Fruit fly (Drosophila melanogaster) whole organism, pupa: ENCODE data around the gene bb8.

ENCODE experiments used
- CG10348 ChIP-seq: fragments of 200-800 bp; sonication (Bioruptor generic); IDR thresholded peaks from 2 replicates; pipeline ENCODE4 v1.3.6; 2022; ENCODE audit warnings: missing biosample characterization, missing genetic modification characterization
- CG12605 ChIP-seq: fragments of 200-800 bp; sonication (Bioruptor generic); IDR thresholded peaks from 2 replicates; pipeline ENCODE4 v1.3.6; 2022; ENCODE audit warnings: missing biosample characterization, missing genetic modification characterization
- CG13204 ChIP-seq: fragments of 200-800 bp; sonication (Bioruptor generic); optimal IDR thresholded peaks from 2 replicates; lab custom pipeline; 2018; ENCODE audit warnings: missing biosample characterization, mild to moderate bottlenecking, missing genetic modification characterization, moderate library complexity
- CG14655 ChIP-seq: fragments of 200-800 bp; sonication (Bioruptor generic); optimal IDR thresholded peaks from 3 replicates; lab custom pipeline; 2017; ENCODE audit warnings: mild to moderate bottlenecking, missing biosample characterization, missing genetic modification reagents, missing genetic modification characterization
- CG15710 ChIP-seq: fragments of 200-800 bp; sonication (Bioruptor generic); optimal IDR thresholded peaks from 2 replicates; lab custom pipeline; 2018; ENCODE audit warnings: missing biosample characterization, mild to moderate bottlenecking, missing genetic modification characterization, moderate library complexity
- CG17806 ChIP-seq: fragments of 200-800 bp; sonication (Bioruptor generic); optimal IDR thresholded peaks from 2 replicates; lab custom pipeline; 2018; ENCODE audit warnings: missing biosample characterization, mild to moderate bottlenecking, missing genetic modification characterization, moderate library complexity
- CG32121 ChIP-seq: fragments of 200-800 bp; sonication (Bioruptor generic); IDR thresholded peaks from 2 replicates; pipeline ENCODE4 v1.3.6; 2022; ENCODE audit warnings: missing biosample characterization, missing genetic modification characterization
- CG34367 ChIP-seq: fragments of 200-800 bp; sonication (Bioruptor generic); optimal IDR thresholded peaks from 2 replicates; lab custom pipeline; 2018; ENCODE audit warnings: missing biosample characterization, mild to moderate bottlenecking, missing genetic modification characterization
- CG4496 ChIP-seq: fragments of 200-800 bp; sonication (Bioruptor generic); IDR thresholded peaks from 3 replicates; pipeline ENCODE4 v1.3.6; 2022; ENCODE audit warnings: missing biosample characterization, missing genetic modification characterization
- CG8159 ChIP-seq: fragments of 200-800 bp; sonication (Bioruptor generic); optimal IDR thresholded peaks from 3 replicates; lab custom pipeline; 2018; ENCODE audit warnings: missing biosample characterization, mild to moderate bottlenecking, missing genetic modification characterization, moderate library complexity
- CG8301 ChIP-seq: fragments of 200-800 bp; sonication (Bioruptor generic); optimal IDR thresholded peaks from 2 replicates; lab custom pipeline; 2018; ENCODE audit warnings: missing biosample characterization, mild to moderate bottlenecking, missing genetic modification characterization
- CG9948 ChIP-seq: fragments of 200-800 bp; sonication (Bioruptor generic); optimal IDR thresholded peaks from 2 replicates; lab custom pipeline; 2018; ENCODE audit warnings: missing biosample characterization, mild to moderate bottlenecking, missing genetic modification characterization, moderate library complexity
- D1 ChIP-seq: fragments of 200-800 bp; sonication (Bioruptor generic); optimal IDR thresholded peaks from 2 replicates; lab custom pipeline; 2018; ENCODE audit warnings: missing biosample characterization, mild to moderate bottlenecking, missing genetic modification characterization, moderate library complexity
- EcR ChIP-seq: fragments of 200-800 bp; sonication (Bioruptor generic); optimal IDR thresholded peaks from 3 replicates; lab custom pipeline; 2019; ENCODE audit warnings: missing biosample characterization, missing genetic modification characterization, mild to moderate bottlenecking, moderate library complexity, missing genetic modification reagents
- Ets98B ChIP-seq: fragments of 200-800 bp; sonication (Bioruptor generic); IDR thresholded peaks from 2 replicates; pipeline ENCODE4 v1.3.6; 2022; ENCODE audit warnings: missing biosample characterization, missing genetic modification characterization
- Pif1A ChIP-seq: fragments of 200-800 bp; sonication (Bioruptor generic); optimal IDR thresholded peaks from 3 replicates; lab custom pipeline; 2016; ENCODE audit warnings: missing biosample characterization, missing genetic modification characterization
- Pif1B ChIP-seq: fragments of 200-800 bp; sonication (Bioruptor generic); optimal IDR thresholded peaks from 3 replicates; lab custom pipeline; 2016; ENCODE audit warnings: missing biosample characterization, missing genetic modification characterization
- Snoo ChIP-seq: fragments of 200-800 bp; sonication (Bioruptor generic); optimal IDR thresholded peaks from 3 replicates; lab custom pipeline; 2017; ENCODE audit warnings: missing biosample characterization, mild to moderate bottlenecking, missing genetic modification characterization, inconsistent platforms
- fd96Ca ChIP-seq: fragments of 200-800 bp; sonication (Bioruptor generic); IDR thresholded peaks from 3 replicates; pipeline ENCODE4 v1.3.6; 2022; ENCODE audit warnings: missing biosample characterization, missing genetic modification characterization
- gl ChIP-seq: fragments of 200-800 bp; sonication (Bioruptor generic); optimal IDR thresholded peaks from 2 replicates; lab custom pipeline; 2018; ENCODE audit warnings: missing biosample characterization, mild to moderate bottlenecking, missing genetic modification characterization
- rn ChIP-seq: fragments of 200-800 bp; sonication (Bioruptor generic); IDR thresholded peaks from 2 replicates; pipeline ENCODE4 v1.3.6; 2022; ENCODE audit warnings: missing biosample characterization, missing genetic modification characterization

Gene bb8

DNA sequence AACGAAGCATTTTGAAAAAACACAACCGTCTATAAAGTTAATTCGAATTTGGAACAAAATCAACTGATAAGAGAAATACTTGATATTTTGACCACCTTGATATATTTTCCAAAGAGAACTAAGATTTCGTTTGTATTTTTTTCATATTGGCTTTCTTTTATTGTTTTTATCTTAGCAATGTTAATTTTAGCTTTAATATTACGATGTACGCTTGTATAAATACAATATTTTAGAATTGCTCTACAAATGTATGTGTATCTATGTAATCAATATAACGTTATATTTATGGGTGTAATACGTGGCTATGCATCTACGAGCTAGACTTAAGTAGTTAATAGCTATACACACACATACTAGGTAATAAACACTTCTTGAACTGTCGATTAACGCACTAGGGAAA lies at the start of gene bb8:
Gene bb8, minus strand, starts transcription at position 101 of the 400 bp plus-strand sequence.
- no peak for TF ChIP-seq Snoo (tag; lab: Kevin White, UChicago)
- TF ChIP-seq rn (GFP tag; lab: Robert Waterston, UW) = no peak
- TF ChIP-seq CG9948 (tag; lab: Kevin White, UChicago) = no peak
- no peak for TF ChIP-seq CG12605 (GFP tag; lab: Robert Waterston, UW)
- TF ChIP-seq CG32121 (GFP tag; lab: Robert Waterston, UW) = no peak
- no peak for TF ChIP-seq CG8159 (tag; lab: Kevin White, UChicago)
- no peak for TF ChIP-seq CG34367 (tag; lab: Kevin White, UChicago)
- TF ChIP-seq CG14655 (GFP tag; lab: Kevin White, UChicago) = no peak
- TF ChIP-seq fd96Ca (GFP tag; lab: Robert Waterston, UW) = no peak
- TF ChIP-seq CG13204 (GFP tag; lab: Kevin White, UChicago) = no peak
- no peak for TF ChIP-seq CG15710 (tag; lab: Kevin White, UChicago)
- no peak for TF ChIP-seq CG8301 (tag; lab: Kevin White, UChicago)
- no peak for TF ChIP-seq CG10348 (GFP tag; lab: Robert Waterston, UW)
- TF ChIP-seq D1 = no peak
- TF ChIP-seq CG17806 (tag; lab: Kevin White, UChicago) = no peak
- TF ChIP-seq EcR (GFP tag; lab: Kevin White, UChicago) = no peak
- TF ChIP-seq gl (tag; lab: Kevin White, UChicago) = no peak

DNA sequence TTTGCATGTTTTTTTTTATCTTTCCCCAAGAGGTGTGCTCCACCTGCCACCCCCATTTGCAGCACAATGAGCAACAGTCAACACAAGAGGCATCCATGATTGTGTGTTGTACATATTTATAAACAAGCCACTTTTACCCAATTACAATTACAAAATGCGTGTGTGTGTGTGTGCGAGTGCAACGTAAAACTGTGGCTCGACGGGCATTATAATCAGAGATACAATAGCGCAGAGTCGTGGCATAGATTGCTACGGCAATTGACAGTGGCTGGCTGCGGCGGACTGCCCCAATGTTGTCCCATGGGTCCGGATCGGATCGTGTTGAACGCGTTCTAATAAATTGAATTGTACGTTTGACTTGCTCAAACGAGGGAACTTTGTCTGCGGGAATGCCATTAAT lies 48.3 kb upstream of the bb8 start:
- TF ChIP-seq CG4496 (GFP tag; lab: Robert Waterston, UW) = no peak
- no peak for TF ChIP-seq CG17806 (tag; lab: Kevin White, UChicago)
- TF ChIP-seq CG13204 (GFP tag; lab: Kevin White, UChicago) = no peak
- TF ChIP-seq CG14655 (GFP tag; lab: Kevin White, UChicago) = no peak
- TF ChIP-seq CG8159 (tag; lab: Kevin White, UChicago) = no peak
- no peak for TF ChIP-seq rn (GFP tag; lab: Robert Waterston, UW)
- no peak for TF ChIP-seq CG12605 (GFP tag; lab: Robert Waterston, UW)
- TF ChIP-seq, all 21 proteins: peak for 0

DNA sequence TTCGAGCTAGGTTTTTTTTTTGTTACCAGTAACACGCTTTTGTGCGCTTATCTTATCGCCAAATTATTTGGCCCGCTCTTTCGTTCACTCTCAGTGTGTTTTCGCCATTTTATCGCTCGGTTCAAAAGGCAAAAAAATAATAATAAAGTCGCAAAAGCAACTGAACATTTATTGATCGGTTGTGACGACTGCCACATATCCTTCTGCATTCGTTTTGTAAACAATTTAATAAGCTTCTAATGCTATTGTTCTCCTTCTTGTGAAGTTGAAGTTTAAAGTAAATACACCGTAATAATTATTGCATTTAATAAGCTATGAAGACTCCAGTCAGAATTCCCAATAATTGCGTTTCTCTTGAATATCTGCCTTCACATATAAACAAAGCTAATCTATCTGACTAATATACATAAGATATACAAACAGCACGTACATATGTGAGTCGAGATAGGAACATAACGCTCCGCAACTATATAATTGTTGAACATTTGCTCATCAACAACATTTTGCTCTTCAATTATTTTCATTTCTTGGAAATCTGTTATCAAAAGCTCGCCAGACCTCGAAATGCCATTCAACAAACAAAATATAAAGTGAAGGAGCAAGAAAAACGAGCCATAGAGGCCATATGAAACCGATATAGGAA lies 47.3 kb upstream of the bb8 start:
- no peak for TF ChIP-seq CG13204 (GFP tag; lab: Kevin White, UChicago)
- peak; percentile 6 for TF ChIP-seq Snoo (tag; lab: Kevin White, UChicago)
- no peak for TF ChIP-seq CG32121 (GFP tag; lab: Robert Waterston, UW)
- TF ChIP-seq EcR (GFP tag; lab: Kevin White, UChicago) = no peak

- TF ChIP-seq CG17806 (tag; lab: Kevin White, UChicago) (no peak), Pif1B (GFP tag; lab: Kevin White, UChicago) (no peak), CG15710 (tag; lab: Kevin White, UChicago) (no peak), CG9948 (tag; lab: Kevin White, UChicago) (no peak), fd96Ca (GFP tag; lab: Robert Waterston, UW) (no peak), CG8159 (tag; lab: Kevin White, UChicago) (no peak), Ets98B (GFP tag; lab: Robert Waterston, UW) (no peak), CG14655 (GFP tag; lab: Kevin White, UChicago) (no peak), CG12605 (GFP tag; lab: Robert Waterston, UW) (no peak), CG34367 (tag; lab: Kevin White, UChicago) (no peak), CG13204 (GFP tag; lab: Kevin White, UChicago) (no peak), CG8301 (tag; lab: Kevin White, UChicago) (no peak), gl (tag; lab: Kevin White, UChicago) (no peak), CG10348 (GFP tag; lab: Robert Waterston, UW) (no peak), EcR (GFP tag; lab: Kevin White, UChicago) (no peak), Pif1A (no peak), CG32121 (GFP tag; lab: Robert Waterston, UW) (no peak), Snoo (tag; lab: Kevin White, UChicago) (no peak), CG4496 (GFP tag; lab: Robert Waterston, UW) (no peak)
Observed at dm6 chr3R:23336513-23336912, 46.5 kb upstream of the bb8 start.

DNA sequence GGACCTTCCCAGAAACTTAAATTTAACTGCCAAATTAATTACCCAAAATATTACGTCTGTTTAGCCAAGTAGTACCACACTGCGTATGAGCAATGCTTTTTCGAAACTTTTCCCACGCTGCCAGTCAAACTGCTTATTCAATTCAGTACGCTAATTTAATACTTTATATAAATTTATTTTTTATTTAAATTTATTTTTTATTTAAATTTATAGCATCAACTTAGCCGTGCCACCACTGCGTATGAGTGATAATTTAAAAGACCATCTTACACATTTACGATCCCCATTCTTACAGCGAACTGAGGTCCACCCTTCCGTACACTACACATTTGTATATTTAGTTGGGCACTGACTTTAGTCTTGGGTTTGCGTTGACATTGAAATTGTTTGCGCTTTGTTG lies 45.6 kb upstream of the bb8 start:
- peak; percentile 94 for TF ChIP-seq CG8159 (tag; lab: Kevin White, UChicago)
- 0 out of 2 replicates have a peak, but pooled peaks have one; percentile 16 for TF ChIP-seq CG12605 (GFP tag; lab: Robert Waterston, UW)
- TF ChIP-seq Snoo (tag; lab: Kevin White, UChicago) = peak; percentile 27
- TF ChIP-seq CG17806 (tag; lab: Kevin White, UChicago) = peak; percentile 51
- TF ChIP-seq D1 = peak; percentile 54
- peak; percentile 13 for TF ChIP-seq CG13204 (GFP tag; lab: Kevin White, UChicago)
- peak; percentile 67 for TF ChIP-seq CG34367 (tag; lab: Kevin White, UChicago)
- no peak for TF ChIP-seq rn (GFP tag; lab: Robert Waterston, UW)
- TF ChIP-seq CG8301 (tag; lab: Kevin White, UChicago) = peak; percentile 65
- peak; percentile 67 for TF ChIP-seq CG9948 (tag; lab: Kevin White, UChicago)
- peak; percentile 73 for TF ChIP-seq CG15710 (tag; lab: Kevin White, UChicago)
- TF ChIP-seq gl (tag; lab: Kevin White, UChicago) = no peak
- peak; percentile 59; the same call in 1 of the 3 replicates for TF ChIP-seq fd96Ca (GFP tag; lab: Robert Waterston, UW)
- TF ChIP-seq CG10348 (GFP tag; lab: Robert Waterston, UW) = no peak
- no peak for TF ChIP-seq EcR (GFP tag; lab: Kevin White, UChicago)
- peak; percentile 63 for TF ChIP-seq Pif1A
- no peak; the same call in 2 of the 3 replicates for TF ChIP-seq CG4496 (GFP tag; lab: Robert Waterston, UW)
- peak; percentile 82 for TF ChIP-seq CG14655 (GFP tag; lab: Kevin White, UChicago)
- TF ChIP-seq CG32121 (GFP tag; lab: Robert Waterston, UW) = peak; percentile 50; the same call in 1 of the 2 replicates
- TF ChIP-seq Pif1B (GFP tag; lab: Kevin White, UChicago) = peak; percentile 47
- no peak; the same call in 1 of the 2 replicates for TF ChIP-seq Ets98B (GFP tag; lab: Robert Waterston, UW)
